Worm (Caenorhabditis elegans): ENCODE measurements around the gene metl-18.
A peak's percentile ranks its signal among the peaks of the same experiment; 100 is the strongest.

metl-18 gene

ce11 chrIII:3400444-3400843, 25.1 kb upstream of the metl-18 start (continued):
- no peak for TF ChIP-seq Y67H2A.10 (GFP tag; conservative IDR thresholded peaks at IDR 0.05)
- TF ChIP-seq let-526 (GFP tag; IDR thresholded peaks at IDR 0.05): no peak
- TF ChIP-seq efl-1 (GFP tag; optimal IDR thresholded peaks at IDR 0.05): peak; percentile 26
- TF ChIP-seq Y95B8A.8 (GFP tag; IDR thresholded peaks at IDR 0.05): 0 out of 2 replicates have a peak, but pooled peaks have one; percentile 40
- no peak for TF ChIP-seq mcd-1 (GFP tag; IDR thresholded peaks at IDR 0.05)
- TF ChIP-seq hmg-1.2 (GFP tag; IDR thresholded peaks at IDR 0.05): 0 out of 2 replicates have a peak, but pooled peaks have one; percentile 23
- no peak for TF ChIP-seq zim-3 (tag; optimal IDR thresholded peaks at IDR 0.05)
- TF ChIP-seq tbx-9 (tag; optimal IDR thresholded peaks at IDR 0.05; ENCODE audit: borderline replicate concordance): no peak
- TF ChIP-seq lsl-1 (GFP tag; optimal IDR thresholded peaks at IDR 0.05): peak; percentile 25
- no peak for TF ChIP-seq ama-1 (optimal IDR thresholded peaks at IDR 0.05)
- TF ChIP-seq ama-1 (GFP tag; optimal IDR thresholded peaks at IDR 0.05): peak in 1 of 2 experiments; percentile 65
- no peak for TF ChIP-seq F52B5.7 (tag; optimal IDR thresholded peaks at IDR 0.05)
- 0 out of 2 replicates have a peak, but pooled peaks have one; percentile 7 for TF ChIP-seq madf-3 (GFP tag; IDR thresholded peaks at IDR 0.05)
- no peak for TF ChIP-seq hlh-12 (tag; optimal IDR thresholded peaks at IDR 0.05)
- TF ChIP-seq die-1 (tag; optimal IDR thresholded peaks at IDR 0.05): no peak
- TF ChIP-seq Y56A3A.18 (GFP tag; IDR thresholded peaks at IDR 0.05): no peak
- no peak for TF ChIP-seq nhr-179 (tag; optimal IDR thresholded peaks at IDR 0.05)
- TF ChIP-seq dpl-1 (GFP tag; optimal IDR thresholded peaks at IDR 0.05): no peak
- no peak for TF ChIP-seq snpc-4 (GFP tag; optimal IDR thresholded peaks at IDR 0.05)
- no peak for TF ChIP-seq snpc-4 (tag; optimal IDR thresholded peaks at IDR 0.05)
- peak; percentile 12 for TF ChIP-seq tbp1 (GFP tag; optimal IDR thresholded peaks at IDR 0.05)
- no peak for TF ChIP-seq B0035.1 (tag; optimal IDR thresholded peaks at IDR 0.05)
- no peak for TF ChIP-seq attf-5 (GFP tag; optimal IDR thresholded peaks at IDR 0.05)
- TF ChIP-seq repo-1 (tag; optimal IDR thresholded peaks at IDR 0.05): no peak
- TF ChIP-seq hsf-1 (GFP tag; IDR thresholded peaks at IDR 0.05): peak; percentile 60; the same call in 1 of the 2 replicates
- TF ChIP-seq zfh-2 (GFP tag; conservative IDR thresholded peaks at IDR 0.05): no peak
- no peak for TF ChIP-seq lin-35 (GFP tag; optimal IDR thresholded peaks at IDR 0.05)
- TF ChIP-seq F23B12.7 (tag; optimal IDR thresholded peaks at IDR 0.05; ENCODE audit: insufficient read depth): no peak
- TF ChIP-seq ztf-28 (GFP tag; IDR thresholded peaks at IDR 0.05): no peak
- 0 out of 2 replicates have a peak, but pooled peaks have one; percentile 64 for TF ChIP-seq nfya-2 (GFP tag; IDR thresholded peaks at IDR 0.05)
- TF ChIP-seq snpc-1.1 (tag; optimal IDR thresholded peaks at IDR 0.05; ENCODE audit: insufficient read depth): peak; percentile 57
- 0 out of 2 replicates have a peak, but pooled peaks have one; percentile 59 for TF ChIP-seq lin-26 (GFP tag; IDR thresholded peaks at IDR 0.05)
- TF ChIP-seq ceh-91 (GFP tag; IDR thresholded peaks at IDR 0.05): no peak
- no peak for TF ChIP-seq F37B4.10 (GFP tag; IDR thresholded peaks at IDR 0.05)
- TF ChIP-seq ztf-18 (tag; optimal IDR thresholded peaks at IDR 0.05): no peak
- peak; percentile 61 for TF ChIP-seq F49E8.2 (tag; optimal IDR thresholded peaks at IDR 0.05; ENCODE audit: insufficient read depth)
- no peak for TF ChIP-seq T26A5.8 (tag; optimal IDR thresholded peaks at IDR 0.05)
- TF ChIP-seq F55B11.4 (tag; optimal IDR thresholded peaks at IDR 0.05; ENCODE audit: borderline replicate concordance, insufficient read depth): no peak
- no peak for TF ChIP-seq rcor-1 (GFP tag; IDR thresholded peaks at IDR 0.05)
- no peak for TF ChIP-seq sdz-38 (tag; optimal IDR thresholded peaks at IDR 0.05)
- TF ChIP-seq ztf-25 (GFP tag; IDR thresholded peaks at IDR 0.05): no peak
- no peak for TF ChIP-seq tlf-1 (GFP tag; optimal IDR thresholded peaks at IDR 0.05)
- no peak for TF ChIP-seq mel-28 (tag; optimal IDR thresholded peaks at IDR 0.05; ENCODE audit: borderline replicate concordance)
- no peak for TF ChIP-seq lin-40 (tag; optimal IDR thresholded peaks at IDR 0.05)
- TF ChIP-seq F22D6.2 (tag; optimal IDR thresholded peaks at IDR 0.05): no peak
- no peak for TF ChIP-seq lin-54 (GFP tag; optimal IDR thresholded peaks at IDR 0.05)
- no peak for TF ChIP-seq rec-8 (tag; optimal IDR thresholded peaks at IDR 0.05)
- no peak for TF ChIP-seq cebp-1 (GFP tag; IDR thresholded peaks at IDR 0.05)
- peak; percentile 32 for TF ChIP-seq cebp-1 (tag; optimal IDR thresholded peaks at IDR 0.05)
